Worm (Caenorhabditis elegans): ENCODE results near the gene srsx-15.

ce11 chrIV:5630156-5630555 is 6.5 kb upstream of the srsx-15 start, which contains the start of gene srd-12:
- TF ChIP-seq ztf-11 (tag; optimal IDR thresholded peaks at IDR 0.05) (no peak), snpc-4 (tag; optimal IDR thresholded peaks at IDR 0.05) (no peak), ham-2 (GFP tag; optimal IDR thresholded peaks at IDR 0.05) (no peak), nhr-12 (tag; optimal IDR thresholded peaks at IDR 0.05) (no peak), nhr-2 (tag; optimal IDR thresholded peaks at IDR 0.05) (no peak), unc-62 (GFP tag; optimal IDR thresholded peaks at IDR 0.05) (no peak), hlh-1 (tag; optimal IDR thresholded peaks at IDR 0.05) (no peak), lin-13 (tag; optimal IDR thresholded peaks at IDR 0.05) (no peak), nhr-28 (tag; optimal IDR thresholded peaks at IDR 0.05) (no peak), unc-39 (tag; optimal IDR thresholded peaks at IDR 0.05) (no peak), drap-1 (GFP tag; optimal IDR thresholded peaks at IDR 0.05) (no peak)

Data from whole organism, mixed stage, embryonic.